Worm (Caenorhabditis elegans) whole organism, young adult: ENCODE results near the gene dhs-12.

Source experiments
- B0019.2 ChIP-seq: fragments of 200-800 bp; sonication (Bioruptor generic); conservative IDR thresholded peaks from 2 replicates; pipeline ENCODE4 v1.3.6; 2022; ENCODE audit warnings: missing genetic modification reagents, missing genetic modification characterization, missing compliant biosample characterization
- B0336.3 ChIP-seq: fragments of 200-800 bp; sonication (Bioruptor generic); IDR thresholded peaks from 2 replicates; pipeline ENCODE4 v1.3.6; 2022; ENCODE audit warnings: missing genetic modification characterization, missing compliant biosample characterization
- D2030.7 ChIP-seq: fragments of 200-800 bp; sonication (Bioruptor generic); IDR thresholded peaks from 2 replicates; pipeline ENCODE4 v1.3.6; 2022; ENCODE audit warnings: missing genetic modification reagents, missing genetic modification characterization, missing compliant biosample characterization
- F33H1.4 ChIP-seq: fragments of 200-800 bp; sonication (Bioruptor generic); IDR thresholded peaks from 2 replicates; pipeline ENCODE4 v1.3.6; 2022; ENCODE audit warnings: missing genetic modification reagents, missing genetic modification characterization, missing compliant biosample characterization
- F37B4.10 ChIP-seq: fragments of 200-800 bp; sonication (Bioruptor generic); IDR thresholded peaks from 2 replicates; pipeline ENCODE4 v1.3.6; 2022; ENCODE audit warnings: missing genetic modification characterization, missing compliant biosample characterization
- F49E8.2 ChIP-seq: sonication (generic microtip); optimal IDR thresholded peaks from 3 replicates; lab custom pipeline; 2017; ENCODE audit warnings: missing genetic modification characterization, mild to moderate bottlenecking, missing compliant biosample characterization, antibody characterized with exemption, moderate library complexity; ENCODE audit not compliant: insufficient read depth
- F57A8.1 ChIP-seq: fragments of 200-800 bp; sonication (Bioruptor generic); optimal IDR thresholded peaks from 2 replicates; lab custom pipeline; 2018; ENCODE audit warnings: mild to moderate bottlenecking, missing genetic modification characterization, moderate library complexity, missing compliant biosample characterization
- K11D2.4 ChIP-seq: fragments of 200-800 bp; sonication (Bioruptor generic); IDR thresholded peaks from 2 replicates; pipeline ENCODE4 v1.3.6; 2022; ENCODE audit warnings: missing genetic modification reagents, missing genetic modification characterization, missing compliant biosample characterization
- K12H6.12 ChIP-seq: fragments of 200-800 bp; sonication (Bioruptor generic); optimal IDR thresholded peaks from 2 replicates; lab custom pipeline; 2018; ENCODE audit warnings: mild to moderate bottlenecking, missing genetic modification characterization, missing compliant biosample characterization
- T26A5.8 ChIP-seq: sonication (generic microtip); optimal IDR thresholded peaks from 2 replicates; lab custom pipeline; 2016; ENCODE audit warnings: missing genetic modification characterization, missing compliant biosample characterization
- Y67H2A.10 ChIP-seq: fragments of 200-800 bp; sonication (Bioruptor generic); conservative IDR thresholded peaks from 2 replicates; pipeline ENCODE4 v1.3.6; 2022; ENCODE audit warnings: missing genetic modification reagents, missing genetic modification characterization, missing compliant biosample characterization
- Y79H2A.3 ChIP-seq: fragments of 200-800 bp; sonication (Bioruptor generic); conservative IDR thresholded peaks from 2 replicates; pipeline ENCODE4 v1.3.6; 2022; ENCODE audit warnings: missing genetic modification reagents, missing genetic modification characterization, missing compliant biosample characterization
- athp-1 ChIP-seq: sonication (generic microtip); optimal IDR thresholded peaks from 2 replicates; lab custom pipeline; 2017; ENCODE audit warnings: mild to moderate bottlenecking, missing genetic modification characterization, missing compliant biosample characterization
- attf-3 ChIP-seq: fragments of 200-800 bp; sonication (Bioruptor generic); conservative IDR thresholded peaks from 2 replicates; pipeline ENCODE4 v1.3.6; 2022; ENCODE audit warnings: missing genetic modification reagents, missing genetic modification characterization, missing compliant biosample characterization
- attf-5 ChIP-seq: fragments of 200-800 bp; sonication (Bioruptor generic); optimal IDR thresholded peaks from 2 replicates; lab custom pipeline; 2018; ENCODE audit warnings: mild to moderate bottlenecking, missing genetic modification characterization, missing compliant biosample characterization
- bed-1 ChIP-seq: fragments of 200-800 bp; sonication (Bioruptor generic); IDR thresholded peaks from 2 replicates; pipeline ENCODE4 v1.3.6; 2022; ENCODE audit warnings: missing genetic modification reagents, missing genetic modification characterization, missing compliant biosample characterization
- bed-2 ChIP-seq: fragments of 200-800 bp; sonication (Bioruptor generic); IDR thresholded peaks from 2 replicates; pipeline ENCODE4 v1.3.6; 2022; ENCODE audit warnings: missing genetic modification reagents, missing genetic modification characterization, missing compliant biosample characterization
- ceh-40 ChIP-seq: fragments of 200-800 bp; sonication (Bioruptor generic); IDR thresholded peaks from 2 replicates; pipeline ENCODE4 v1.3.6; 2022; ENCODE audit warnings: missing genetic modification characterization, missing compliant biosample characterization
- ceh-58 ChIP-seq: fragments of 200-800 bp; sonication (Bioruptor generic); IDR thresholded peaks from 2 replicates; pipeline ENCODE4 v1.3.6; 2022; ENCODE audit warnings: missing genetic modification characterization, missing compliant biosample characterization
- ceh-79 ChIP-seq: sonication (generic microtip); optimal IDR thresholded peaks from 2 replicates; lab custom pipeline; 2017; ENCODE audit warnings: mild to moderate bottlenecking, missing genetic modification characterization, missing compliant biosample characterization
- efl-1 ChIP-seq: fragments of 150-350 bp; optimal IDR thresholded peaks from 2 replicates; lab custom pipeline; 2014; ENCODE audit warnings: missing biosample characterization, missing genetic modification reagents, missing genetic modification characterization
- egl-18 ChIP-seq: fragments of 200-800 bp; sonication (Bioruptor generic); IDR thresholded peaks from 2 replicates; pipeline ENCODE4 v1.3.6; 2022; ENCODE audit warnings: missing genetic modification reagents, missing genetic modification characterization, missing compliant biosample characterization
- ets-4 ChIP-seq: fragments of 200-800 bp; sonication (Bioruptor generic); optimal IDR thresholded peaks from 2 replicates; lab custom pipeline; 2018; ENCODE audit warnings: mild to moderate bottlenecking, missing genetic modification characterization, missing compliant biosample characterization
- fkh-3 ChIP-seq: sonication (generic microtip); optimal IDR thresholded peaks from 2 replicates; lab custom pipeline; 2016; ENCODE audit warnings: mild to moderate bottlenecking, missing genetic modification characterization, missing compliant biosample characterization
- him-1 ChIP-seq: sonication (generic microtip); optimal IDR thresholded peaks from 2 replicates; lab custom pipeline; 2016; ENCODE audit warnings: missing genotype, missing genetic modification reagents, missing genetic modification characterization, missing compliant biosample characterization
- hlh-26 ChIP-seq: fragments of 200-800 bp; sonication (Bioruptor generic); conservative IDR thresholded peaks from 2 replicates; pipeline ENCODE4 v1.3.6; 2022; ENCODE audit warnings: missing genetic modification reagents, missing genetic modification characterization, missing compliant biosample characterization
- lin-35 ChIP-seq, 3 experiments: fragments of 150-350 bp in 2 of 3; sonication (generic microtip) in 1 of 3; optimal IDR thresholded peaks; 2 replicates each; lab custom pipeline; 2014 to 2018; ENCODE audit warnings: missing biosample characterization in 3 of 3, missing genetic modification characterization in 3 of 3, missing genetic modification reagents in 3 of 3
- madf-10 ChIP-seq: sonication (generic microtip); optimal IDR thresholded peaks from 2 replicates; lab custom pipeline; 2016; ENCODE audit warnings: mild to moderate bottlenecking, missing genetic modification characterization, missing compliant biosample characterization
- madf-6 ChIP-seq: fragments of 200-800 bp; sonication (Bioruptor generic); IDR thresholded peaks from 2 replicates; pipeline ENCODE4 v1.3.6; 2022; ENCODE audit warnings: missing genetic modification reagents, missing genetic modification characterization, missing compliant biosample characterization
- madf-8 ChIP-seq: fragments of 200-800 bp; sonication (Bioruptor generic); conservative IDR thresholded peaks from 2 replicates; pipeline ENCODE4 v1.3.6; 2022; ENCODE audit warnings: missing genetic modification reagents, missing genetic modification characterization, missing compliant biosample characterization
- mel-28 ChIP-seq: sonication (generic microtip); optimal IDR thresholded peaks from 2 replicates; lab custom pipeline; 2016; ENCODE audit warnings: borderline replicate concordance, mild to moderate bottlenecking, missing genetic modification characterization, missing compliant biosample characterization
- mes-4 ChIP-seq: sonication (generic microtip); optimal IDR thresholded peaks from 2 replicates; lab custom pipeline; 2016; ENCODE audit warnings: missing genotype, missing genetic modification characterization, missing compliant biosample characterization
- nfya-2 ChIP-seq: fragments of 200-800 bp; sonication (Bioruptor generic); IDR thresholded peaks from 2 replicates; pipeline ENCODE4 v1.3.6; 2022; ENCODE audit warnings: missing genetic modification reagents, missing genetic modification characterization, missing compliant biosample characterization
- nhr-120 ChIP-seq: fragments of 200-800 bp; sonication (Bioruptor generic); IDR thresholded peaks from 2 replicates; pipeline ENCODE4 v1.3.6; 2022; ENCODE audit warnings: missing genetic modification characterization, missing compliant biosample characterization
- rcor-1 ChIP-seq: fragments of 200-800 bp; sonication (Bioruptor generic); IDR thresholded peaks from 2 replicates; pipeline ENCODE4 v1.3.6; 2022; ENCODE audit warnings: missing genetic modification reagents, missing genetic modification characterization, missing compliant biosample characterization
- rec-8 ChIP-seq, 2 experiments: sonication (generic microtip); optimal IDR thresholded peaks; 2 replicates each; lab custom pipeline; 2016; ENCODE audit warnings: mild to moderate bottlenecking in 2 of 2, missing genetic modification characterization in 2 of 2, missing genetic modification reagents in 2 of 2, missing genotype in 2 of 2, missing biosample characterization in 1 of 2, missing compliant biosample characterization in 1 of 2, moderate library complexity in 1 of 2
- repo-1 ChIP-seq: sonication (generic microtip); optimal IDR thresholded peaks from 2 replicates; lab custom pipeline; 2017; ENCODE audit warnings: mild to moderate bottlenecking, missing genetic modification characterization, missing compliant biosample characterization
- sptf-2 ChIP-seq: fragments of 200-800 bp; sonication (Bioruptor generic); optimal IDR thresholded peaks from 2 replicates; lab custom pipeline; 2018; ENCODE audit warnings: mild to moderate bottlenecking, missing genetic modification characterization, missing compliant biosample characterization
- zim-3 ChIP-seq: sonication (generic microtip); optimal IDR thresholded peaks from 2 replicates; lab custom pipeline; 2017; ENCODE audit warnings: mild to moderate bottlenecking, missing genetic modification characterization, moderate library complexity, missing compliant biosample characterization
- ztf-18 ChIP-seq: sonication (generic microtip); optimal IDR thresholded peaks from 2 replicates; lab custom pipeline; 2016; ENCODE audit warnings: missing genotype, mild to moderate bottlenecking, missing genetic modification characterization, missing compliant biosample characterization
- ztf-22 ChIP-seq: fragments of 200-800 bp; sonication (Bioruptor generic); optimal IDR thresholded peaks from 2 replicates; lab custom pipeline; 2018; ENCODE audit warnings: mild to moderate bottlenecking, missing genetic modification characterization, moderate library complexity, missing compliant biosample characterization
- ztf-28 ChIP-seq: fragments of 200-800 bp; sonication (Bioruptor generic); IDR thresholded peaks from 2 replicates; pipeline ENCODE4 v1.3.6; 2022; ENCODE audit warnings: missing genetic modification reagents, missing genetic modification characterization, missing compliant biosample characterization
- ztf-6 ChIP-seq: fragments of 200-800 bp; sonication (Bioruptor generic); IDR thresholded peaks from 2 replicates; pipeline ENCODE4 v1.3.6; 2022; ENCODE audit warnings: missing genetic modification reagents, missing genetic modification characterization, missing compliant biosample characterization

Gene dhs-12

ce11 chrIV:10144487-10144886 lies 2.2 kb downstream of the dhs-12 start:
- TF ChIP-seq D2030.7 (GFP tag; lab: Robert Waterston, UW) (no peak), ztf-28 (GFP tag; lab: Robert Waterston, UW) (no peak), ceh-40 (no peak), rcor-1 (GFP tag; lab: Robert Waterston, UW) (no peak), repo-1 (tag; lab: Kevin White, UChicago) (no peak), ztf-18 (tag; lab: Kevin White, UChicago) (no peak), Y67H2A.10 (GFP tag; lab: Robert Waterston, UW) (no peak), nfya-2 (no peak), nhr-120 (GFP tag; lab: Robert Waterston, UW) (no peak), B0019.2 (no peak), hlh-26 (GFP tag; lab: Robert Waterston, UW) (no peak), bed-1 (GFP tag; lab: Robert Waterston, UW) (no peak), mel-28 (tag; lab: Kevin White, UChicago) (no peak), egl-18 (GFP tag; lab: Robert Waterston, UW) (no peak), sptf-2 (GFP tag; lab: Kevin White, UChicago) (no peak), ztf-22 (GFP tag; lab: Kevin White, UChicago) (no peak), rec-8 (tag; optimal IDR thresholded peaks at IDR 0.05; lab: Kevin White, UChicago) (no peak), him-1 (no peak), bed-2 (GFP tag; lab: Robert Waterston, UW) (no peak)

- TF ChIP-seq madf-8 (peak; percentile 60), madf-6 (GFP tag; lab: Robert Waterston, UW) (peak; percentile 76), ztf-6 (GFP tag; lab: Robert Waterston, UW) (no peak)
- TF ChIP-seq, all 124 proteins: peak for 2
Observed at ce11 chrIV:10144909-10145308, 2.7 kb downstream of the dhs-12 start.

ce11 chrIV:10146885-10147284 lies 4.6 kb downstream of the dhs-12 start, which contains the start of gene T14G10.8:
Gene T14G10.8 (minus strand): TSS chrIV:10146985.
- TF ChIP-seq attf-5 (GFP tag; lab: Kevin White, UChicago) (no peak), madf-10 (tag; lab: Kevin White, UChicago) (no peak), repo-1 (tag; lab: Kevin White, UChicago) (no peak), T26A5.8 (tag; lab: Kevin White, UChicago) (no peak), lin-35 (GFP tag; optimal IDR thresholded peaks at IDR 0.05; lab: Kevin White, UChicago) (no peak), ceh-58 (GFP tag; lab: Robert Waterston, UW) (no peak)
- TF ChIP-seq, all 124 proteins: peak for 0

ce11 chrIV:10148938-10149337 lies 6.7 kb downstream of the dhs-12 start, which contains the start of gene pigs-1:
Gene pigs-1 (minus strand): TSS chrIV:10149038.
- TF ChIP-seq F49E8.2 (tag; lab: Kevin White, UChicago) (no peak), hlh-26 (GFP tag; lab: Robert Waterston, UW) (no peak), mes-4 (tag; lab: Kevin White, UChicago) (no peak)

- no peak for TF ChIP-seq madf-8
- no peak for TF ChIP-seq bed-2 (GFP tag; lab: Robert Waterston, UW)
- no peak for TF ChIP-seq K11D2.4 (GFP tag; lab: Robert Waterston, UW)
- TF ChIP-seq fkh-3 (tag; lab: Kevin White, UChicago): no peak
- no peak for TF ChIP-seq F33H1.4 (GFP tag; lab: Robert Waterston, UW)
- no peak for TF ChIP-seq attf-3
- no peak for TF ChIP-seq nhr-120 (GFP tag; lab: Robert Waterston, UW)
- no peak for TF ChIP-seq B0336.3 (GFP tag; lab: Robert Waterston, UW)
- TF ChIP-seq F37B4.10 (GFP tag; lab: Robert Waterston, UW): no peak
- no peak for TF ChIP-seq ets-4
- TF ChIP-seq ceh-79: no peak
- TF ChIP-seq Y79H2A.3: no peak
- TF ChIP-seq efl-1 (GFP tag; lab: Kevin White, UChicago): no peak
- TF ChIP-seq zim-3 (tag; lab: Kevin White, UChicago): no peak
- no peak for TF ChIP-seq K12H6.12
- no peak for TF ChIP-seq athp-1 (tag; lab: Kevin White, UChicago)
- TF ChIP-seq F57A8.1 (GFP tag; lab: Kevin White, UChicago): no peak
Observed at ce11 chrIV:10150552-10151004, 8.3 kb downstream of the dhs-12 start, which contains the start of gene tsp-12. Gene tsp-12 (minus strand): TSS chrIV:10150602.
